Worm (Caenorhabditis elegans): ENCODE data around the gene pqn-31.

Gene pqn-31

ce11 chrV:9160224-9160886, 51.0 kb downstream of the pqn-31 start, which contains the start of gene col-144 (continued):
- TF ChIP-seq zip-2 (tag; optimal IDR thresholded peaks at IDR 0.05) (no peak), tag-97 (GFP tag; IDR thresholded peaks at IDR 0.05) (no peak), R02D3.7 (tag; optimal IDR thresholded peaks at IDR 0.05) (no peak), pha-4 (GFP tag; IDR thresholded peaks at IDR 0.05) (no peak), pha-4 (tag; optimal IDR thresholded peaks at IDR 0.05) (no peak), lin-13 (GFP tag; optimal IDR thresholded peaks at IDR 0.05) (no peak), nhr-28 (tag; optimal IDR thresholded peaks at IDR 0.05) (peak; percentile 63), mdl-1 (tag; optimal IDR thresholded peaks at IDR 0.05) (no peak), mxl-2 (GFP tag; conservative IDR thresholded peaks at IDR 0.05) (no peak), hif-1 (tag; optimal IDR thresholded peaks at IDR 0.05) (no peak), ZK337.2 (GFP tag; IDR thresholded peaks at IDR 0.05) (no peak), nhr-6 (tag; optimal IDR thresholded peaks at IDR 0.05) (no peak), madf-9 (GFP tag; conservative IDR thresholded peaks at IDR 0.05) (no peak), fkh-10 (GFP tag; optimal IDR thresholded peaks at IDR 0.05) (no peak), egl-43 (GFP tag; IDR thresholded peaks at IDR 0.05) (0 out of 2 replicates have a peak, but pooled peaks have one; percentile 16), nhr-76 (tag; optimal IDR thresholded peaks at IDR 0.05) (no peak), dmd-9 (GFP tag; IDR thresholded peaks at IDR 0.05) (no peak), lin-39 (tag; optimal IDR thresholded peaks at IDR 0.05) (no peak), jun-1 (tag; optimal IDR thresholded peaks at IDR 0.05) (no peak), dve-1 (tag; optimal IDR thresholded peaks at IDR 0.05; ENCODE audit: insufficient read depth) (no peak), hlh-30 (tag; optimal IDR thresholded peaks at IDR 0.05; ENCODE audit: insufficient read depth) (peak; percentile 41), zfp-3 (GFP tag; conservative IDR thresholded peaks at IDR 0.05) (peak; percentile 32; the same call in 1 of the 2 replicates), dpl-1 (GFP tag; optimal IDR thresholded peaks at IDR 0.05) (no peak), lsy-2 (tag; optimal IDR thresholded peaks at IDR 0.05) (no peak), mdt-29 (GFP tag; IDR thresholded peaks at IDR 0.05) (no peak), php-3 (GFP tag; IDR thresholded peaks at IDR 0.05) (no peak), F10B5.3 (tag; optimal IDR thresholded peaks at IDR 0.05) (no peak), nhr-42 (GFP tag; IDR thresholded peaks at IDR 0.05) (no peak), zfp-2 (tag; optimal IDR thresholded peaks at IDR 0.05) (no peak), tra-1 (GFP tag; IDR thresholded peaks at IDR 0.05) (no peak), hmg-1.1 (GFP tag; IDR thresholded peaks at IDR 0.05) (no peak), attf-4 (tag; optimal IDR thresholded peaks at IDR 0.05) (no peak), zag-1 (tag; optimal IDR thresholded peaks at IDR 0.05) (no peak), egl-27 (tag; optimal IDR thresholded peaks at IDR 0.05) (no peak), sdz-12 (GFP tag; optimal IDR thresholded peaks at IDR 0.05) (no peak), lin-38 (GFP tag; IDR thresholded peaks at IDR 0.05) (no peak), pqm-1 (tag; optimal IDR thresholded peaks at IDR 0.05) (no peak), daf-8 (GFP tag; IDR thresholded peaks at IDR 0.05) (no peak), lin-15B (tag; optimal IDR thresholded peaks at IDR 0.05) (no peak), ama-1 (optimal IDR thresholded peaks at IDR 0.05) (peak; percentile 83), daf-19 (GFP tag; conservative IDR thresholded peaks at IDR 0.05) (no peak), mxl-3 (GFP tag; optimal IDR thresholded peaks at IDR 0.05) (peak; percentile 19), lin-29 (GFP tag; IDR thresholded peaks at IDR 0.05) (no peak), unc-62 (GFP tag; optimal IDR thresholded peaks at IDR 0.05 in 1 of 2) (peak in 1 of 2 experiments; percentile 17), unc-62 (tag; optimal IDR thresholded peaks at IDR 0.05) (no peak), Y48G9A.11 (GFP tag; IDR thresholded peaks at IDR 0.05) (no peak), nhr-11 (tag; optimal IDR thresholded peaks at IDR 0.05) (no peak), nhr-48 (tag; optimal IDR thresholded peaks at IDR 0.05) (no peak), set-16 (GFP tag; IDR thresholded peaks at IDR 0.05) (peak; percentile 86), F26F4.8 (GFP tag; conservative IDR thresholded peaks at IDR 0.05) (no peak), Y5F2A.4 (GFP tag; optimal IDR thresholded peaks at IDR 0.05) (no peak), nhr-41 (GFP tag; IDR thresholded peaks at IDR 0.05) (no peak)

All from whole organism, L4 larva.